Fruit fly (Drosophila melanogaster) whole organism, prepupa: ENCODE data around the gene CG8814.

Source experiments
- Blimp-1 ChIP-seq: fragments of 200-800 bp; sonication (Bioruptor generic); optimal IDR thresholded peaks from 3 replicates; lab custom pipeline; 2017; ENCODE audit warnings: missing biosample characterization, missing genetic modification characterization, mild to moderate bottlenecking, moderate library complexity, missing genetic modification reagents
- CG10631 ChIP-seq: fragments of 200-800 bp; sonication (Bioruptor generic); optimal IDR thresholded peaks from 2 replicates; lab custom pipeline; 2016; ENCODE audit warnings: missing biosample characterization, missing genetic modification characterization
- CG10669 ChIP-seq: fragments of 200-800 bp; sonication (Bioruptor generic); optimal IDR thresholded peaks from 3 replicates; lab custom pipeline; 2018; ENCODE audit warnings: missing biosample characterization, mild to moderate bottlenecking, missing genetic modification characterization, moderate library complexity
- CG11294 ChIP-seq: fragments of 200-800 bp; sonication (Bioruptor generic); IDR thresholded peaks from 2 replicates; pipeline ENCODE4 v1.3.6; 2022; ENCODE audit warnings: missing biosample characterization, missing genetic modification characterization
- CG11762 ChIP-seq: fragments of 200-800 bp; sonication (Bioruptor generic); optimal IDR thresholded peaks from 3 replicates; lab custom pipeline; 2016; ENCODE audit warnings: missing biosample characterization, missing genetic modification characterization; ENCODE audit not compliant: insufficient read depth
- CG11902 ChIP-seq: fragments of 200-800 bp; sonication (Bioruptor generic); optimal IDR thresholded peaks from 3 replicates; lab custom pipeline; 2016; ENCODE audit warnings: missing biosample characterization, missing genetic modification characterization
- CG15336 ChIP-seq: fragments of 200-800 bp; sonication (Bioruptor generic); IDR thresholded peaks from 2 replicates; pipeline ENCODE4 v1.3.6; 2022; ENCODE audit warnings: missing biosample characterization, missing genetic modification characterization
- CG1621 ChIP-seq: fragments of 200-800 bp; sonication (Bioruptor generic); optimal IDR thresholded peaks from 3 replicates; lab custom pipeline; 2018; ENCODE audit warnings: missing biosample characterization, mild to moderate bottlenecking, missing genetic modification characterization
- CG16779 ChIP-seq: fragments of 200-800 bp; sonication (Bioruptor generic); optimal IDR thresholded peaks from 3 replicates; lab custom pipeline; 2017; ENCODE audit warnings: missing biosample characterization, mild to moderate bottlenecking, missing genetic modification characterization
- CG3032 ChIP-seq: fragments of 200-800 bp; optimal IDR thresholded peaks from 2 replicates; lab custom pipeline; 2019; ENCODE audit warnings: missing biosample characterization, mild to moderate bottlenecking, missing genetic modification characterization, moderate library complexity
- CG34406 ChIP-seq: fragments of 200-800 bp; sonication (Bioruptor generic); optimal IDR thresholded peaks from 3 replicates; lab custom pipeline; 2016; ENCODE audit warnings: missing biosample characterization, missing genetic modification characterization
- CG3919 ChIP-seq: fragments of 200-800 bp; sonication (Bioruptor generic); optimal IDR thresholded peaks from 3 replicates; lab custom pipeline; 2016; ENCODE audit warnings: missing biosample characterization, missing genetic modification characterization
- CG4318 ChIP-seq: fragments of 200-800 bp; sonication (Bioruptor generic); optimal IDR thresholded peaks from 3 replicates; lab custom pipeline; 2017; ENCODE audit warnings: missing biosample characterization, mild to moderate bottlenecking, missing genetic modification characterization
- CG6163 ChIP-seq: fragments of 200-800 bp; sonication (Bioruptor generic); IDR thresholded peaks from 3 replicates; pipeline ENCODE4 v1.3.6; 2022; ENCODE audit warnings: missing biosample characterization, missing genetic modification characterization
- CG7368 ChIP-seq: fragments of 200-800 bp; sonication (Bioruptor generic); optimal IDR thresholded peaks from 3 replicates; lab custom pipeline; 2016; ENCODE audit warnings: missing biosample characterization, missing genetic modification characterization
- CG8319 ChIP-seq: fragments of 200-800 bp; sonication (Bioruptor generic); optimal IDR thresholded peaks from 3 replicates; lab custom pipeline; 2016; ENCODE audit warnings: missing biosample characterization, missing genetic modification characterization
- CG8632 ChIP-seq: fragments of 200-800 bp; sonication (Bioruptor generic); optimal IDR thresholded peaks from 3 replicates; lab custom pipeline; 2016; ENCODE audit warnings: missing biosample characterization, missing genetic modification characterization
- Eip75B ChIP-seq: fragments of 200-800 bp; sonication (Bioruptor generic); optimal IDR thresholded peaks from 3 replicates; lab custom pipeline; 2016; ENCODE audit warnings: missing biosample characterization, missing genetic modification characterization
- Eip78C ChIP-seq: fragments of 200-800 bp; sonication (Bioruptor generic); peaks from one replicate; lab custom pipeline; 2016; ENCODE audit warnings: missing biosample characterization, missing genetic modification characterization
- Gug ChIP-seq: fragments of 200-800 bp; sonication (Bioruptor generic); IDR thresholded peaks from 2 replicates; pipeline ENCODE4 v1.3.6; 2022; ENCODE audit warnings: missing biosample characterization, missing genetic modification characterization
- Hr38 ChIP-seq: sonication (Bioruptor generic); optimal IDR thresholded peaks from 2 replicates; lab custom pipeline; 2016; ENCODE audit warnings: missing biosample characterization, missing genetic modification characterization
- Hr39 ChIP-seq: fragments of 200-800 bp; sonication (Bioruptor generic); optimal IDR thresholded peaks from 2 replicates; lab custom pipeline; 2016; ENCODE audit warnings: missing biosample characterization, missing genetic modification characterization
- Lpt ChIP-seq: fragments of 200-800 bp; sonication (Bioruptor generic); optimal IDR thresholded peaks from 3 replicates; lab custom pipeline; 2016; ENCODE audit warnings: missing biosample characterization, missing genetic modification characterization
- Smox ChIP-seq: fragments of 200-800 bp; sonication (Bioruptor generic); optimal IDR thresholded peaks from 3 replicates; lab custom pipeline; 2016; ENCODE audit warnings: missing biosample characterization, missing genetic modification characterization
- Sox102F ChIP-seq: fragments of 200-800 bp; sonication (Bioruptor generic); optimal IDR thresholded peaks from 2 replicates; lab custom pipeline; 2016; ENCODE audit warnings: missing biosample characterization, mild to moderate bottlenecking, missing genetic modification characterization
- Sox14 ChIP-seq: fragments of 200-800 bp; sonication (Bioruptor generic); optimal IDR thresholded peaks from 3 replicates; lab custom pipeline; 2016; ENCODE audit warnings: missing biosample characterization, missing genetic modification characterization
- acj6 ChIP-seq: fragments of 200-800 bp; sonication (Bioruptor generic); optimal IDR thresholded peaks from 3 replicates; lab custom pipeline; 2016; ENCODE audit warnings: missing biosample characterization, missing genetic modification characterization
- cyc ChIP-seq: fragments of 200-800 bp; sonication (Bioruptor generic); optimal IDR thresholded peaks from 3 replicates; lab custom pipeline; 2016; ENCODE audit warnings: missing biosample characterization, missing genetic modification characterization
- dac ChIP-seq: fragments of 200-800 bp; sonication (Bioruptor generic); optimal IDR thresholded peaks from 2 replicates; lab custom pipeline; 2017; ENCODE audit warnings: missing biosample characterization, mild to moderate bottlenecking, missing genetic modification characterization
- dsx ChIP-seq: fragments of 200-800 bp; optimal IDR thresholded peaks from 3 replicates; lab custom pipeline; 2019; ENCODE audit warnings: missing biosample characterization, mild to moderate bottlenecking, missing genetic modification characterization, moderate library complexity; ENCODE audit not compliant: poor library complexity, severe bottlenecking
- eg ChIP-seq: fragments of 200-800 bp; sonication (Bioruptor generic); IDR thresholded peaks from 3 replicates; pipeline ENCODE4 v1.3.6; 2022; ENCODE audit warnings: missing biosample characterization, missing genetic modification characterization
- fd85E ChIP-seq: fragments of 200-800 bp; sonication (Bioruptor generic); optimal IDR thresholded peaks from 3 replicates; lab custom pipeline; 2016; ENCODE audit warnings: missing biosample characterization, missing genetic modification characterization
- lz ChIP-seq: fragments of 200-800 bp; sonication (Bioruptor generic); optimal IDR thresholded peaks from 3 replicates; lab custom pipeline; 2016; ENCODE audit warnings: missing biosample characterization, missing genetic modification characterization
- net ChIP-seq: fragments of 200-800 bp; sonication (Bioruptor generic); optimal IDR thresholded peaks from 3 replicates; lab custom pipeline; 2016; ENCODE audit warnings: missing biosample characterization, missing genetic modification characterization
- spab ChIP-seq: fragments of 200-800 bp; sonication (Bioruptor generic); optimal IDR thresholded peaks from 2 replicates; lab custom pipeline; 2017; ENCODE audit warnings: missing biosample characterization, mild to moderate bottlenecking, missing genetic modification characterization, missing genetic modification reagents
- ss ChIP-seq, 2 experiments: fragments of 200-800 bp; sonication (Bioruptor generic); optimal IDR thresholded peaks; 2 replicates in 1 of 2; 3 replicates in 1 of 2; lab custom pipeline; 2017 to 2018; ENCODE audit warnings: mild to moderate bottlenecking in 2 of 2, missing biosample characterization in 2 of 2, missing genetic modification characterization in 2 of 2, moderate library complexity in 1 of 2
- svp ChIP-seq: fragments of 200-800 bp; sonication (Bioruptor generic); peaks from one replicate; lab custom pipeline; 2016; ENCODE audit warnings: missing biosample characterization, missing genetic modification characterization
- topi ChIP-seq: fragments of 200-800 bp; sonication (Bioruptor generic); optimal IDR thresholded peaks from 3 replicates; lab custom pipeline; 2016; ENCODE audit warnings: missing biosample characterization, missing genetic modification characterization
- vri ChIP-seq: fragments of 200-800 bp; sonication (Bioruptor generic); optimal IDR thresholded peaks from 3 replicates; lab custom pipeline; 2016; ENCODE audit warnings: missing biosample characterization, mild to moderate bottlenecking, missing genetic modification characterization

CG8814 gene

dm6 chr2L:2872968-2873728 is 1.5 kb upstream of the CG8814 start (continued):
- TF ChIP-seq CG11902 (GFP tag; lab: Kevin White, UChicago) (no peak), lz (peak; percentile 61), Eip78C (peak; percentile 89), CG3919 (peak; percentile 50), eg (GFP tag; lab: Robert Waterston, UW) (peak; percentile 32; the same call in 1 of the 3 replicates), net (peak; percentile 58), spab (peak; percentile 37), CG11294 (GFP tag; lab: Robert Waterston, UW) (peak; percentile 47), CG16779 (tag; lab: Kevin White, UChicago) (no peak), Gug (0 out of 2 replicates have a peak, but pooled peaks have one; percentile 22), Hr38 (GFP tag; lab: Kevin White, UChicago) (no peak), svp (GFP tag; lab: Kevin White, UChicago) (peak; percentile 84), CG8632 (GFP tag; lab: Kevin White, UChicago) (peak; percentile 1), CG7368 (GFP tag; lab: Kevin White, UChicago) (peak; percentile 33), CG15336 (GFP tag; lab: Robert Waterston, UW) (peak; percentile 55), CG10669 (GFP tag; lab: Kevin White, UChicago) (peak; percentile 38), ss (GFP tag; optimal IDR thresholded peaks at IDR 0.05; lab: Kevin White, UChicago) (peak in 1 of 2 experiments; percentile 34), CG4318 (GFP tag; lab: Kevin White, UChicago) (no peak), Smox (GFP tag; lab: Kevin White, UChicago) (peak; percentile 36), CG8319 (GFP tag; lab: Kevin White, UChicago) (no peak), Blimp-1 (GFP tag; lab: Kevin White, UChicago) (peak; percentile 16), dac (GFP tag; lab: Kevin White, UChicago) (peak; percentile 8), dsx (no peak), CG34406 (GFP tag; lab: Kevin White, UChicago) (peak; percentile 55), CG3032 (tag; lab: Kevin White, UChicago) (peak; percentile 28), cyc (GFP tag; lab: Kevin White, UChicago) (peak; percentile 8), Sox14 (peak; percentile 80), CG1621 (tag; lab: Kevin White, UChicago) (no peak), acj6 (peak; percentile 41), Eip75B (GFP tag; lab: Kevin White, UChicago) (peak; percentile 55), Hr39 (GFP tag; lab: Kevin White, UChicago) (peak; percentile 50)
- TF ChIP-seq, all 60 proteins: peak for 45

dm6 chr2L:2873729-2874127 is 962 bp upstream of the CG8814 start:
- no peak for TF ChIP-seq topi
- TF ChIP-seq Sox102F (GFP tag; lab: Kevin White, UChicago): no peak
- TF ChIP-seq CG15336 (GFP tag; lab: Robert Waterston, UW): no peak
- TF ChIP-seq Eip78C: peak; percentile 19
- TF ChIP-seq spab: no peak
- no peak for TF ChIP-seq Lpt (GFP tag; lab: Kevin White, UChicago)
- no peak for TF ChIP-seq CG4318 (GFP tag; lab: Kevin White, UChicago)
- TF ChIP-seq eg (GFP tag; lab: Robert Waterston, UW): no peak
- TF ChIP-seq CG10631 (GFP tag; lab: Kevin White, UChicago): no peak

dm6 chr2L:2874185-2874541 is 527 bp upstream of the CG8814 start, which contains the start of gene Ifrd1:
Gene Ifrd1, minus strand, starts transcription at chr2L:2874489.
- TF ChIP-seq CG15336 (GFP tag; lab: Robert Waterston, UW): no peak
- no peak for TF ChIP-seq CG16779 (tag; lab: Kevin White, UChicago)
- peak; percentile 2 for TF ChIP-seq fd85E (GFP tag; lab: Kevin White, UChicago)
- TF ChIP-seq CG11762: no peak
- TF ChIP-seq CG6163 (GFP tag; lab: Robert Waterston, UW): peak; percentile 29; the same call in 1 of the 3 replicates
- TF ChIP-seq Sox102F (GFP tag; lab: Kevin White, UChicago): no peak
- no peak for TF ChIP-seq Eip75B (GFP tag; lab: Kevin White, UChicago)
- TF ChIP-seq CG10669 (GFP tag; lab: Kevin White, UChicago): no peak
- peak; percentile 23 for TF ChIP-seq vri (GFP tag; lab: Kevin White, UChicago)
